Worm (Caenorhabditis elegans) whole organism, L4 larva: ENCODE measurements around the gene C14B1.2.

Source experiments
- D1046.2 ChIP-seq: fragments of 200-800 bp; sonication (Bioruptor generic); IDR thresholded peaks from 2 replicates; pipeline ENCODE4 v1.3.6; 2022; ENCODE audit warnings: missing genetic modification characterization, missing compliant biosample characterization
- F26F4.8 ChIP-seq: fragments of 200-800 bp; sonication (Bioruptor generic); conservative IDR thresholded peaks from 2 replicates; pipeline ENCODE4 v1.3.6; 2022; ENCODE audit warnings: missing genetic modification characterization, missing compliant biosample characterization
- F37D6.2 ChIP-seq: sonication (generic microtip); optimal IDR thresholded peaks from 2 replicates; lab custom pipeline; 2016; ENCODE audit warnings: mild to moderate bottlenecking, missing genetic modification characterization, missing compliant biosample characterization
- F44E2.7 ChIP-seq: fragments of 200-800 bp; sonication (Bioruptor generic); IDR thresholded peaks from 2 replicates; pipeline ENCODE4 v2.1.2; 2022; ENCODE audit warnings: missing genetic modification characterization, missing compliant biosample characterization
- R02D3.7 ChIP-seq: fragments of 150-350 bp; sonication (generic microtip); optimal IDR thresholded peaks from 3 replicates; lab custom pipeline; 2014; ENCODE audit warnings: missing biosample characterization, missing genetic modification characterization
- Y48G9A.11 ChIP-seq: fragments of 200-800 bp; sonication (Bioruptor generic); IDR thresholded peaks from 2 replicates; pipeline ENCODE4 v1.3.6; 2022; ENCODE audit warnings: missing genetic modification reagents, missing genetic modification characterization, missing compliant biosample characterization
- ceh-20 ChIP-seq: fragments of 200-800 bp; sonication (Bioruptor generic); IDR thresholded peaks from 2 replicates; pipeline ENCODE4 v1.3.6; 2022; ENCODE audit warnings: missing genetic modification reagents, missing genetic modification characterization, missing compliant biosample characterization
- ceh-28 ChIP-seq: fragments of 150-350 bp; optimal IDR thresholded peaks from 2 replicates; lab custom pipeline; 2014; ENCODE audit warnings: missing biosample characterization, missing genetic modification reagents, missing genetic modification characterization
- ces-1 ChIP-seq: fragments of 150-350 bp; sonication (generic microtip); optimal IDR thresholded peaks from 4 replicates; lab custom pipeline; 2014; ENCODE audit warnings: missing biosample characterization, missing genetic modification reagents, missing genetic modification characterization
- cey-2 ChIP-seq: sonication (generic microtip); optimal IDR thresholded peaks from 3 replicates; lab custom pipeline; 2017; ENCODE audit warnings: missing genetic modification characterization, mild to moderate bottlenecking, missing compliant biosample characterization, antibody characterized with exemption, borderline replicate concordance; ENCODE audit not compliant: insufficient read depth
- dmd-6 ChIP-seq: fragments of 200-800 bp; sonication (Bioruptor generic); IDR thresholded peaks from 2 replicates; pipeline ENCODE4 v1.3.6; 2022; ENCODE audit warnings: missing genetic modification reagents, missing genetic modification characterization, missing compliant biosample characterization
- dmd-8 ChIP-seq: fragments of 200-800 bp; sonication (Bioruptor generic); IDR thresholded peaks from 2 replicates; pipeline ENCODE4 v1.3.6; 2022; ENCODE audit warnings: missing genetic modification characterization, missing compliant biosample characterization
- dmd-9 ChIP-seq: fragments of 200-800 bp; sonication (Bioruptor generic); IDR thresholded peaks from 2 replicates; pipeline ENCODE4 v1.3.6; 2022; ENCODE audit warnings: missing genetic modification reagents, missing genetic modification characterization, missing compliant biosample characterization
- egl-27 ChIP-seq: sonication (generic microtip); optimal IDR thresholded peaks from 3 replicates; lab custom pipeline; 2017; ENCODE audit warnings: missing biosample characterization, missing genetic modification reagents, missing genetic modification characterization
- hlh-11 ChIP-seq: fragments of 200-800 bp; sonication (Bioruptor generic); optimal IDR thresholded peaks from 2 replicates; lab custom pipeline; 2018; ENCODE audit warnings: mild to moderate bottlenecking, missing genetic modification characterization, missing compliant biosample characterization
- jun-1 ChIP-seq: fragments of 150-350 bp; optimal IDR thresholded peaks from 2 replicates; lab custom pipeline; 2014; ENCODE audit warnings: missing biosample characterization, missing genetic modification reagents, missing genetic modification characterization
- lin-1 ChIP-seq: fragments of 200-800 bp; sonication (Bioruptor generic); IDR thresholded peaks from 2 replicates; pipeline ENCODE4 v1.3.6; 2022; ENCODE audit warnings: missing genetic modification reagents, missing genetic modification characterization, missing compliant biosample characterization
- lin-38 ChIP-seq: fragments of 200-800 bp; sonication (Bioruptor generic); IDR thresholded peaks from 2 replicates; pipeline ENCODE4 v1.3.6; 2022; ENCODE audit warnings: missing genetic modification reagents, missing genetic modification characterization, missing compliant biosample characterization
- lin-39 ChIP-seq: fragments of 150-350 bp; optimal IDR thresholded peaks from 2 replicates; lab custom pipeline; 2014; ENCODE audit warnings: missing biosample characterization, missing genetic modification reagents, missing genetic modification characterization
- lsy-2 ChIP-seq, 2 experiments: fragments of 150-350 bp in 1 of 2; sonication (generic microtip) in 1 of 2; optimal IDR thresholded peaks; 2 replicates each; lab custom pipeline; 2014 to 2017; ENCODE audit warnings: missing biosample characterization in 2 of 2, missing genetic modification characterization in 2 of 2
- mdt-29 ChIP-seq: fragments of 200-800 bp; sonication (Bioruptor generic); IDR thresholded peaks from 2 replicates; pipeline ENCODE4 v1.3.6; 2022; ENCODE audit warnings: missing genetic modification reagents, missing genetic modification characterization, missing compliant biosample characterization
- mep-1 ChIP-seq: fragments of 150-350 bp; sonication (generic microtip); optimal IDR thresholded peaks from 3 replicates; lab custom pipeline; 2014; ENCODE audit warnings: missing biosample characterization, missing genetic modification characterization
- mes-2 ChIP-seq: sonication (generic microtip); optimal IDR thresholded peaks from 2 replicates; lab custom pipeline; 2016; ENCODE audit warnings: missing genotype, mild to moderate bottlenecking, missing genetic modification characterization, missing compliant biosample characterization; ENCODE audit not compliant: poor library complexity, severe bottlenecking
- mxl-2 ChIP-seq: fragments of 200-800 bp; sonication (Bioruptor generic); conservative IDR thresholded peaks from 2 replicates; pipeline ENCODE4 v1.3.6; 2022; ENCODE audit warnings: missing genetic modification reagents, missing genetic modification characterization, missing compliant biosample characterization
- mxl-3 ChIP-seq: fragments of 200-800 bp; sonication (Bioruptor generic); optimal IDR thresholded peaks from 2 replicates; lab custom pipeline; 2018; ENCODE audit warnings: mild to moderate bottlenecking, missing genetic modification characterization, missing compliant biosample characterization
- nhr-111 ChIP-seq: fragments of 200-800 bp; sonication (Bioruptor generic); optimal IDR thresholded peaks from 2 replicates; lab custom pipeline; 2018; ENCODE audit warnings: mild to moderate bottlenecking, missing genetic modification characterization, missing compliant biosample characterization
- nhr-237 ChIP-seq: sonication (generic microtip); optimal IDR thresholded peaks from 2 replicates; lab custom pipeline; 2017; ENCODE audit warnings: missing biosample characterization, missing genetic modification characterization
- nhr-48 ChIP-seq: sonication (generic microtip); optimal IDR thresholded peaks from 2 replicates; lab custom pipeline; 2016; ENCODE audit warnings: mild to moderate bottlenecking, missing genetic modification characterization, missing compliant biosample characterization
- nhr-6 ChIP-seq: fragments of 150-350 bp; optimal IDR thresholded peaks from 2 replicates; lab custom pipeline; 2014; ENCODE audit warnings: missing biosample characterization, missing genetic modification characterization
- nhr-76 ChIP-seq: fragments of 150-350 bp; optimal IDR thresholded peaks from 2 replicates; lab custom pipeline; 2014; ENCODE audit warnings: missing biosample characterization, missing genetic modification characterization
- nhr-77 ChIP-seq: fragments of 150-350 bp; optimal IDR thresholded peaks from 2 replicates; lab custom pipeline; 2014; ENCODE audit warnings: missing biosample characterization, missing genetic modification characterization
- pha-4 ChIP-seq, 2 experiments: fragments of 150-350 bp in 1 of 2; fragments of 200-800 bp in 1 of 2; sonication (Bioruptor generic) in 1 of 2; IDR thresholded peaks in 1 of 2; optimal IDR thresholded peaks in 1 of 2; 2 replicates each; pipeline versions ENCODE4 v1.3.6 to Lab custom; 2014 to 2022; ENCODE audit warnings: missing genetic modification characterization in 2 of 2, missing genetic modification reagents in 2 of 2, missing biosample characterization in 1 of 2, missing compliant biosample characterization in 1 of 2
- php-3 ChIP-seq: fragments of 200-800 bp; sonication (Bioruptor generic); IDR thresholded peaks from 2 replicates; pipeline ENCODE4 v1.3.6; 2022; ENCODE audit warnings: missing genetic modification reagents, missing genetic modification characterization, missing compliant biosample characterization
- rbr-2 ChIP-seq: sonication (generic microtip); optimal IDR thresholded peaks from 2 replicates; lab custom pipeline; 2016; ENCODE audit warnings: missing genotype, missing genetic modification characterization, missing compliant biosample characterization
- sdz-12 ChIP-seq: fragments of 200-800 bp; sonication (Bioruptor generic); optimal IDR thresholded peaks from 2 replicates; lab custom pipeline; 2018; ENCODE audit warnings: mild to moderate bottlenecking, missing genetic modification characterization, missing compliant biosample characterization
- snpc-1.2 ChIP-seq: fragments of 200-800 bp; sonication (Bioruptor generic); IDR thresholded peaks from 2 replicates; pipeline ENCODE4 v1.3.6; 2022; ENCODE audit warnings: missing genetic modification reagents, missing genetic modification characterization, missing compliant biosample characterization
- tra-1 ChIP-seq: fragments of 200-800 bp; sonication (Bioruptor generic); IDR thresholded peaks from 2 replicates; pipeline ENCODE4 v1.3.6; 2022; ENCODE audit warnings: missing genetic modification reagents, missing genetic modification characterization, missing compliant biosample characterization
- unc-130 ChIP-seq: sonication (generic microtip); optimal IDR thresholded peaks from 2 replicates; lab custom pipeline; 2016; ENCODE audit warnings: missing genetic modification reagents, missing genetic modification characterization, missing compliant biosample characterization
- unc-39 ChIP-seq: sonication (generic microtip); optimal IDR thresholded peaks from 2 replicates; lab custom pipeline; 2017; ENCODE audit warnings: missing biosample characterization, missing genetic modification characterization
- vab-7 ChIP-seq: fragments of 200-800 bp; sonication (Bioruptor generic); IDR thresholded peaks from 2 replicates; pipeline ENCODE4 v1.3.6; 2022; ENCODE audit warnings: missing genetic modification reagents, missing genetic modification characterization, missing compliant biosample characterization
- zag-1 ChIP-seq: fragments of 150-350 bp; optimal IDR thresholded peaks from 2 replicates; lab custom pipeline; 2014; ENCODE audit warnings: missing biosample characterization, missing genetic modification characterization
- zip-11 ChIP-seq: fragments of 200-800 bp; sonication (Bioruptor generic); IDR thresholded peaks from 2 replicates; pipeline ENCODE4 v1.3.6; 2022; ENCODE audit warnings: missing genetic modification characterization, missing compliant biosample characterization
- ztf-11 ChIP-seq: fragments of 150-350 bp; optimal IDR thresholded peaks from 2 replicates; lab custom pipeline; 2014; ENCODE audit warnings: missing biosample characterization, missing genetic modification characterization

C14B1.2 gene

ce11 chrIII:3706586-3706985, 4.5 kb downstream of the C14B1.2 start, which contains the start of gene dph-1 (continued):
- TF ChIP-seq lin-38 (GFP tag; lab: Robert Waterston, UW) (no peak), zag-1 (tag; lab: Kevin White, UChicago) (no peak), dmd-9 (no peak)

ce11 chrIII:3709030-3709429, 7.0 kb downstream of the C14B1.2 start, which contains the start of gene alkb-8:
alkb-8 (plus strand) TSS chrIII:3709330.
- no peak for TF ChIP-seq dmd-6 (GFP tag; lab: Robert Waterston, UW)
- no peak for TF ChIP-seq nhr-237 (tag; lab: Kevin White, UChicago)
- no peak for TF ChIP-seq Y48G9A.11 (GFP tag; lab: Robert Waterston, UW)
- no peak for TF ChIP-seq mxl-2 (GFP tag; lab: Robert Waterston, UW)
- TF ChIP-seq cey-2 (tag; lab: Kevin White, UChicago): no peak

ce11 chrIII:3713163-3713562, 11.1 kb downstream of the C14B1.2 start, which contains the start of gene nrde-1:
nrde-1 (plus strand) TSS chrIII:3713463.
- TF ChIP-seq D1046.2 (no peak), php-3 (GFP tag; lab: Robert Waterston, UW) (no peak), lsy-2 (tag; optimal IDR thresholded peaks at IDR 0.05; lab: Kevin White, UChicago) (no peak), F26F4.8 (GFP tag; lab: Robert Waterston, UW) (no peak), mxl-3 (GFP tag; lab: Kevin White, UChicago) (no peak), pha-4 (GFP tag; IDR thresholded peaks at IDR 0.05; lab: Robert Waterston, UW) (no peak), pha-4 (tag; optimal IDR thresholded peaks at IDR 0.05; lab: Kevin White, UChicago) (no peak), ztf-11 (no peak), ceh-20 (GFP tag; lab: Robert Waterston, UW) (no peak), nhr-6 (tag; lab: Kevin White, UChicago) (no peak), mes-2 (no peak), sdz-12 (no peak), zip-11 (no peak), ces-1 (no peak), nhr-111 (GFP tag; lab: Kevin White, UChicago) (no peak), Y48G9A.11 (GFP tag; lab: Robert Waterston, UW) (no peak), mep-1 (tag; lab: Kevin White, UChicago) (no peak), nhr-48 (tag; lab: Kevin White, UChicago) (no peak), jun-1 (no peak), ceh-28 (tag; lab: Kevin White, UChicago) (no peak)

ce11 chrIII:3716073-3716659, 14.1 kb downstream of the C14B1.2 start:
- TF ChIP-seq nhr-76 (tag; lab: Kevin White, UChicago) (no peak), R02D3.7 (tag; lab: Kevin White, UChicago) (peak; percentile 45), lin-1 (GFP tag; lab: Robert Waterston, UW) (no peak), unc-39 (tag; lab: Kevin White, UChicago) (no peak), nhr-77 (tag; lab: Kevin White, UChicago) (no peak), dmd-8 (GFP tag; lab: Robert Waterston, UW) (no peak), snpc-1.2 (no peak), mes-2 (no peak), F26F4.8 (GFP tag; lab: Robert Waterston, UW) (no peak), nhr-237 (tag; lab: Kevin White, UChicago) (no peak), lin-38 (GFP tag; lab: Robert Waterston, UW) (peak; percentile 63)
- TF ChIP-seq, all 104 proteins: peak for 2

ce11 chrIII:3719564-3719963, 17.5 kb downstream of the C14B1.2 start, which contains the start of gene C14B1.8:
C14B1.8 (minus strand) TSS chrIII:3719680.
- TF ChIP-seq lin-39 (no peak), rbr-2 (tag; lab: Kevin White, UChicago) (no peak), mdt-29 (GFP tag; lab: Robert Waterston, UW) (no peak), tra-1 (GFP tag; lab: Robert Waterston, UW) (no peak), mes-2 (peak; percentile 68), lin-1 (GFP tag; lab: Robert Waterston, UW) (no peak), F37D6.2 (tag; lab: Kevin White, UChicago) (no peak), F44E2.7 (GFP tag; lab: Robert Waterston, UW) (no peak), vab-7 (no peak), nhr-6 (tag; lab: Kevin White, UChicago) (no peak), lin-38 (GFP tag; lab: Robert Waterston, UW) (peak; percentile 75), egl-27 (tag; lab: Kevin White, UChicago) (no peak), unc-130 (GFP tag; lab: Kevin White, UChicago) (peak; percentile 55), hlh-11 (tag; lab: Kevin White, UChicago) (no peak), mxl-2 (GFP tag; lab: Robert Waterston, UW) (no peak)
